Fruit fly (Drosophila melanogaster): ENCODE measurements around the gene CG17568.

Gene CG17568

DNA sequence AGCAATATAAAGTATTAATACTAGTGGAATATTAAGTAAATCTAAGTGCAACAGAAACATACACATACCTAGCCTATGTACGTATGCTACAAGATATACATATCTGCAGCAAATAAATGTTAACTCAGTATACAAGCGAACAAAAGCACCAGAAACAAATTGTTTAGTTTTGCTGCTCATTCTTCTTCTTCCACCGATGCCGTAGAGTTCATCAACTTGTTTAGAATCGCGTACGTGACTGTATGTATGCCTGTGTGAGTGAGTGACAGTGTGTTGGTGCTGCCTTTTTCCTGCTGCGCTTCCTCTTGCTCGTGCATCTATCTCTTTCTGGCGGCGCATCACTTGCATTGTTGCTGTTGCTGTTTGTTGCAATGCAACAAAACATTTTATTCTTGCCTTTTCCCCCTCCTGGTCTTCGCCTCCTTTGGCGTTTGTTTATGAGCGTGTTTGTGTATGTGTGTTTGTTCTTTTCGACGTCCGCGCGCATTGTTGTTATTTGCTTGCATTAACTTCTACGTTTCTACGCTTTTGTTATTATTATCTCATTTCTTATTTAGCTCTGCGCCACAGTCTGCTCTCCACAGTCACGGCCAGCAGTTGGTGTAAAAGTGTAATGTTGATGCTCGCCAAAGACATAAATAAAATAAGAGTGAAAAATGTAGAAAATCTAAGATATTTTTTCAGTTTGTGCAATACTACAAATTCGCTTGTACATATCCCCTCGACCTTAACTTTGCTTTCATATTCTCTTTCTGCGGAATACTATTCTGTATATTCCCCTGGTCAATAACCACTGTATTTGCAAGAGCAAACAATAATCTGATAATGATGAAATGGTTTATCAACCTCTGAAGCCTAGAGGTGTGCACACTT lies 22.6 kb downstream of the CG17568 start (continued):
- TF ChIP-seq Awh (GFP tag; IDR thresholded peaks at IDR 0.05) (0 out of 2 replicates have a peak, but pooled peaks have one; percentile 42), Mes4 (GFP tag; optimal IDR thresholded peaks at IDR 0.05) (no peak), GATAe (GFP tag; conservative IDR thresholded peaks at IDR 0.05) (no peak), CG15479 (GFP tag; optimal IDR thresholded peaks at IDR 0.05) (peak; percentile 71), CG1603 (tag; optimal IDR thresholded peaks at IDR 0.05) (no peak), chif (GFP tag; optimal IDR thresholded peaks at IDR 0.05) (peak; percentile 28 to 55), org-1 (GFP tag; optimal IDR thresholded peaks at IDR 0.05) (peak; percentile 23), wdn (GFP tag; IDR thresholded peaks at IDR 0.05) (no peak), sug (tag; optimal IDR thresholded peaks at IDR 0.05) (no peak), gro (GFP tag; optimal IDR thresholded peaks at IDR 0.05) (no peak), lilli (GFP tag; optimal IDR thresholded peaks at IDR 0.05) (peak; percentile 53), trem (tag; optimal IDR thresholded peaks at IDR 0.05) (no peak), CG9932 (GFP tag; IDR thresholded peaks at IDR 0.05) (peak; percentile 39; the same call in 1 of the 2 replicates), CG10462 (GFP tag; optimal IDR thresholded peaks at IDR 0.05) (no peak), Trl (optimal IDR thresholded peaks at IDR 0.05) (no peak), Trl (GFP tag; optimal IDR thresholded peaks at IDR 0.05) (peak; percentile 11), hb (GFP tag; IDR thresholded peaks at IDR 0.05; ENCODE audit: partially characterized antibody) (no peak), sens (GFP tag) (peak; percentile 94), dysf (GFP tag; IDR thresholded peaks at IDR 0.05) (peak; percentile 54; the same call in 2 of the 3 replicates), Dad (GFP tag; optimal IDR thresholded peaks at IDR 0.05) (no peak), CG2116 (GFP tag; optimal IDR thresholded peaks at IDR 0.05) (peak; percentile 33), CG18262 (tag; optimal IDR thresholded peaks at IDR 0.05) (peak; percentile 49), Dip2 (GFP tag; IDR thresholded peaks at IDR 0.05) (no peak), Dll (GFP tag; IDR thresholded peaks at IDR 0.05; ENCODE audit: partially characterized antibody) (no peak), luna (GFP tag; optimal IDR thresholded peaks at IDR 0.05) (no peak), CG10321 (GFP tag; IDR thresholded peaks at IDR 0.05) (no peak), nerfin-1 (tag; optimal IDR thresholded peaks at IDR 0.05) (peak; percentile 30), CG15601 (tag; optimal IDR thresholded peaks at IDR 0.05) (peak; percentile 13), br (optimal IDR thresholded peaks at IDR 0.05) (no peak), CG4820 (GFP tag; optimal IDR thresholded peaks at IDR 0.05) (no peak), croc (GFP tag; conservative IDR thresholded peaks at IDR 0.05) (peak; percentile 45; the same call in 1 of the 3 replicates), Nf-YB (GFP tag; optimal IDR thresholded peaks at IDR 0.05) (no peak), CG5953 (GFP tag; IDR thresholded peaks at IDR 0.05) (no peak), tio (GFP tag; optimal IDR thresholded peaks at IDR 0.05) (peak; percentile 48), D19A (tag; optimal IDR thresholded peaks at IDR 0.05) (no peak), CG31441 (GFP tag; IDR thresholded peaks at IDR 0.05) (peak; percentile 53; the same call in 1 of the 2 replicates), CG1024 (GFP tag; IDR thresholded peaks at IDR 0.05) (no peak), fd96Cb (tag; optimal IDR thresholded peaks at IDR 0.05) (peak; percentile 46), CG9797 (GFP tag; optimal IDR thresholded peaks at IDR 0.05) (no peak), bsh (GFP tag; optimal IDR thresholded peaks at IDR 0.05) (peak in 1 of 2 experiments; percentile 48), CG11456 (GFP tag; IDR thresholded peaks at IDR 0.05) (no peak), Myb (GFP tag; optimal IDR thresholded peaks at IDR 0.05) (peak; percentile 7), Atf-2 (GFP tag; optimal IDR thresholded peaks at IDR 0.05) (no peak), CG7963 (GFP tag; IDR thresholded peaks at IDR 0.05; ENCODE audit: partially characterized antibody) (no peak), CG8089 (GFP tag; optimal IDR thresholded peaks at IDR 0.05) (no peak), gsb-n (tag; optimal IDR thresholded peaks at IDR 0.05) (no peak), gt (GFP tag; IDR thresholded peaks at IDR 0.05) (no peak), z (GFP tag; IDR thresholded peaks at IDR 0.05) (no peak), Gsc (GFP tag; IDR thresholded peaks at IDR 0.05) (no peak), grau (tag; optimal IDR thresholded peaks at IDR 0.05) (peak; percentile 87), CG12104 (GFP tag; optimal IDR thresholded peaks at IDR 0.05) (no peak)
